Fruit fly (Drosophila melanogaster): ENCODE measurements around the gene CG9593.
A peak's percentile ranks its signal among the peaks of the same experiment; 100 is the strongest.

CG9593 gene

DNA sequence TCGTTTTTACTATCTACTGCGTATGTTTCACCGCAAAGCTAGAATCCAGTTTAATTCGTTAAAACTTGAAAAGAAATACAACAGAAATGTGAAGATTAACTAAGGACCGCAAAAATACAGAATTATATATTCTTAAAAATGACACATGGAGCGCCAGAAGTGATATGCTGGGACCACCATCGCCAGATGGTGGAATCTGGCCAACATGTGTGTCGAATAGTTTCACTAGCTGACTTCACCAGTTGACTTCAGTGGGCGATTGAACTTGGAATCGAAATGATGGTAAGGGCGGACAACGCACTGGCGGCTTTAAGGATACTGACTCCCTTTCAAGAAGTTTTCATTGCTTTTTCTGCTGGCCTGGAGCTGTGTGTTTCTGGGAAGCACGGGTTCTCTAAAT lies at the start of gene CG9593:
Gene CG9593 (plus strand): TSS at position 270 of the 400 bp plus-strand sequence.
- TF ChIP-seq usp (GFP tag; optimal IDR thresholded peaks at IDR 0.05) (no peak), CG8478 (optimal IDR thresholded peaks at IDR 0.05) (no peak), EcR (GFP tag; optimal IDR thresholded peaks at IDR 0.05) (no peak), psq (optimal IDR thresholded peaks at IDR 0.05) (no peak), pan (optimal IDR thresholded peaks at IDR 0.05) (no peak), Dll (optimal IDR thresholded peaks at IDR 0.05) (no peak)

DNA sequence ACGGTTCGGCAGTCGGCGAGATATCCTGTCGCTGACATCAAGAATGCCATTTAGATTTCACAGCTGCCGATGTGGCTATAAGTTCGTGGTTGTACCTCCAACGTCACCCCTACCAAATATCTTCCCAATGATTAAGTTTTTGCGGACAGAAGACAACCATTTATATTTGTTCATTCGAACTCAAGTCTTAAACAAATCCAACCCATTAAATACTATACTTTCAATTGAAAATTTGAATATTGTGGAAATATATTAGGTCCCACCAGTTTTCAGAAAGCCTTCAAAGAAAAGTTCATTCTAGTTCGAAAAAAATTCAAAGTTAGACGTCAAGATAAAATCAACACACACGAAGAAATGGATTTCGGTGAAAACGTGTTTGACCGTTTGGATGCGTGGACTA lies 39.3 kb upstream of the CG9593 start, which contains the start of gene CG12784:
Gene CG12784 (plus strand): TSS at position 301 of the 400 bp plus-strand sequence.
- TF ChIP-seq pan (optimal IDR thresholded peaks at IDR 0.05) = no peak
- no peak for TF ChIP-seq EcR (GFP tag; optimal IDR thresholded peaks at IDR 0.05)
- TF ChIP-seq Dll (optimal IDR thresholded peaks at IDR 0.05) = no peak
- TF ChIP-seq CG8478 (optimal IDR thresholded peaks at IDR 0.05) = no peak
- no peak for TF ChIP-seq psq (optimal IDR thresholded peaks at IDR 0.05)
- TF ChIP-seq usp (GFP tag; optimal IDR thresholded peaks at IDR 0.05) = no peak

DNA sequence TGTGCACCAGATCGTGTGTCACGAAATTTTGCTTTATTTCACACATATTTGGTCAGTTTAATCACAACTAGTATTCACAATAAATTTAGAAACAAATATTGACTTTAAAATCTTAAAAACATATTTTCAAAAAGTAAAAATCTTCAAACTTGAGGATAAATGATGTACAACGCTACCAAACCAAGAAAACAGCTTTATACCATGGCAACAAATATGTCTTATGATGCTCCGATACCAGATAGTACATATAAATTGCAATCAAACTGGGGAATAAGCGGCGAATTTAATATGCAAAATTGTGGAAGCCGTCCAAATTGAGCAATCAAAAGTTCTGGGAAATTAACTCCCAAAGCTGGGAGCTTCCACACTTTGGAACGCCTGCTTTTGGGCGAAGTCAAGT lies 34.7 kb upstream of the CG9593 start, which contains the start of gene CG5623:
Gene CG5623 (minus strand): TSS at position 101 of the 400 bp plus-strand sequence.
- TF ChIP-seq Dll (optimal IDR thresholded peaks at IDR 0.05) (no peak), usp (GFP tag; optimal IDR thresholded peaks at IDR 0.05) (no peak), EcR (GFP tag; optimal IDR thresholded peaks at IDR 0.05) (no peak), psq (optimal IDR thresholded peaks at IDR 0.05) (no peak), CG8478 (optimal IDR thresholded peaks at IDR 0.05) (no peak), pan (optimal IDR thresholded peaks at IDR 0.05) (no peak)

DNA sequence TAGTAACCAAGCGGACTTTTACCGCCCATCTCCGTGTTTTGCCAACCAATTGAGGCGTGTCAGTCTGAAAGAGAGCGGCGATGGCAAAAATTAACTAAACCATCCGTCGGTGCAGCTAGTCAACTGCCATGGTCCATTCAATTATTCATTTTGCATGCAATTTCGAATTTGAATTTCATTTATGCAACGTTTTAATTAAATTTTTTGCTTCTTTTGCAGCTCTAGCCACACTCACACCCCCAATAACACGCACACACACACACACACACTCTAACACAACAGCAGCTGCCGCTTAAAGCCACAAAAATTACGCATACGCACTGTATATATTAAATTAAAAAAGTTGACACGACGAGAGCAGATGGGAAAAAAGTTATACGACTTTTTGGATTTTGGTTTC lies 33.2 kb upstream of the CG9593 start:
- TF ChIP-seq Dll (optimal IDR thresholded peaks at IDR 0.05) = no peak
- no peak for TF ChIP-seq EcR (GFP tag; optimal IDR thresholded peaks at IDR 0.05)
- no peak for TF ChIP-seq CG8478 (optimal IDR thresholded peaks at IDR 0.05)
- no peak for TF ChIP-seq pan (optimal IDR thresholded peaks at IDR 0.05)
- no peak for TF ChIP-seq psq (optimal IDR thresholded peaks at IDR 0.05)
- no peak for TF ChIP-seq usp (GFP tag; optimal IDR thresholded peaks at IDR 0.05)

DNA sequence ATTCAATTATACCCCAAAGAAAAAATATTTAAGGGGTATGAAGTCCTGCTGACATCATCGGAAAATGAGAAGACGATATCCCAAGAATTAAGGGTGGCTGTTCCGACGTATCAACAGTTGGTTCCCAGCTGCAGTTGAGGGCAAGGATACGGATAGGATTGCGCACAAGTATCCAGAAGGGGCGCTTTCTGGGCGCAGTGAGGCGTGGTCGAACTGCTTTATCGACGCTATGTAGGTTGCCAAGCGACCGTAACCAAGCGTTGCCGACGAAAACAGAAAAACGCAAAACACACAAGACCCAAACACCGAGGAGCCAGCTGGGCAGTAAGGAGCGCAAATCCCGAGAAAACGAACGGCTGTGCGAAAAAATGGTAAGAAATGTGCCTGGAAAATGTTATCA lies 27.9 kb upstream of the CG9593 start, which contains the start of gene Ttc26:
Gene Ttc26 (plus strand): TSS at position 289 of the 400 bp plus-strand sequence.
- TF ChIP-seq usp (GFP tag; optimal IDR thresholded peaks at IDR 0.05) = no peak
- TF ChIP-seq pan (optimal IDR thresholded peaks at IDR 0.05) = no peak
- no peak for TF ChIP-seq Dll (optimal IDR thresholded peaks at IDR 0.05)
- TF ChIP-seq CG8478 (optimal IDR thresholded peaks at IDR 0.05) = no peak
- TF ChIP-seq psq (optimal IDR thresholded peaks at IDR 0.05) = no peak

DNA sequence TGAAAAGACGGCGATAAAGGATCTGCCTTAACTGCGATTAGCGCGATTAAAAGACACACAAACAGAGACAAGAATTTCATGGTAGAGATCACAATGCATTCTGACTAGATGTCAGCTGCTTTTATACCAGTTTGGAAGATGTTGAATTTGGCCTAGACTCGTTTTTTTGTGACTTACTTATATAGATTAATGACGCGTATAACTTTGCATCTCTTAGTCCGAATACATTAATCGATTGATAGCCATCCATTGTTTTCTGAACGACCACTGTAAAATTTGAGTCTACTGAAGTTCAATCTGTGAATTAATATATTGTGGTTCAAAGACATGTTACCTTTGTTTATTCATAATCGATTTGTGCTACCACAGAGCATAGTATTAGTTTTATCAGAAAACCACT lies 26.8 kb upstream of the CG9593 start, which contains the start of gene CG45207:
Gene CG45207 (minus strand): TSS at position 101 of the 400 bp plus-strand sequence.
- no peak for TF ChIP-seq pan (optimal IDR thresholded peaks at IDR 0.05)

DNA sequence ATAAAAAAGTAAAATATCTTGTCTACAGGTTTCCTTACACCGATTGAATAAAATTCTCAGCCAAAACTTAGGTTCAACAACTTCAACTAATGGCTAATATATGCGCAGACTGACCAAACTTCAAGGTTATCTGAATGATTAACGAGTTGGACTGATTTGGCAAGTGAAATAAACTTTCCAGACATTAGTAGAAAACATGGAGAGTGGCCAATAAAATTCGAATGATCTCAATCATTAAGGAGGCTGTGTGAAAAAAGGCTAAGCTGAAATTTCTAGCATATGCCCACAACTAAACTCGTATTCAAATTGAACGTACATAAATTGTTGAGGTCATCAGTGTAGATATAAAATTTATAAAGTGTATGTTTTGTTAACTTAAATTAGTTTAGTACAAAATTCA lies 22.6 kb upstream of the CG9593 start, which contains the start of gene CG5614:
Gene CG5614 (plus strand): TSS at position 301 of the 400 bp plus-strand sequence.
- no peak for TF ChIP-seq EcR (GFP tag; optimal IDR thresholded peaks at IDR 0.05)
- TF ChIP-seq CG8478 (optimal IDR thresholded peaks at IDR 0.05) = no peak
- TF ChIP-seq pan (optimal IDR thresholded peaks at IDR 0.05) = no peak
- no peak for TF ChIP-seq usp (GFP tag; optimal IDR thresholded peaks at IDR 0.05)
- TF ChIP-seq psq (optimal IDR thresholded peaks at IDR 0.05) = no peak
- TF ChIP-seq Dll (optimal IDR thresholded peaks at IDR 0.05) = no peak

DNA sequence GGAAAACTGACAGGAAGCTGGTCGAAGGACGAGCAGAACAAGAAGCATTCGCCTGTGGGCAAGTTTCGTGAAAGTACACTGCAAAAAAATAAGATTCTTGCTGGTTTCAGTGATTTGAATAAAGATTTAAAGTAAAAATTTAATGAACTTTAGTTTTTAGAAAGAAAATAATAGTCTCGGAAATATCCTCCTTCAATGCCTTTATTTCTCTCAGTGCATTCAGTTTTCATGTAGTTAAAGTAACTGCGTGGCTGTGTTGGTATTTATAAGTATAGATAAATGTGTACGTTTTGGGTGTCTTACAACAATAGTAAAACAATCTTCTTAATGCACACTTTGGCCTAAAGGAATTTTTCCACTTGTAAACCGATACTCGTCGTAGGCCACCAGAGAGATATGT lies 17.8 kb upstream of the CG9593 start:
- no peak for TF ChIP-seq CG8478 (optimal IDR thresholded peaks at IDR 0.05)
- TF ChIP-seq psq (optimal IDR thresholded peaks at IDR 0.05) = no peak
- no peak for TF ChIP-seq EcR (GFP tag; optimal IDR thresholded peaks at IDR 0.05)
- no peak for TF ChIP-seq Dll (optimal IDR thresholded peaks at IDR 0.05)
- TF ChIP-seq pan (optimal IDR thresholded peaks at IDR 0.05) = no peak
- no peak for TF ChIP-seq usp (GFP tag; optimal IDR thresholded peaks at IDR 0.05)

DNA sequence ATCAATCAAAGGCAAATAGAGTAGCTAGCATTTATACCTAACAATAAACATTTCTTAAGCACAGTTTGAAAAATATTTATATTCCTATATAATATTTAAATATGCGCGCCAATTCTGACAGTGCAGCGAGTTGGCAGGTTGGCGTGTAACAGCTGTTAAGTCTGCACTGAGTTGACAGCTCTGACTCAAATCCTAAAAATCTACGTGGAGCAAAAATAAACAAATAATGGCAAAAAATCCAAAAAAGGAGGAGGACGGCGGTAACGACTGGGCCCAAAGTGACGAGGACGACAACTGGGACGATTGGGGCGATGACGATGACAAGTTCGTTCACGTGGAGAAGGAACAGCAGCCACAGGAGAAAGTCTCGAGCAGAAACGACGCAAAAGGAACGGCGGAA lies 15.5 kb upstream of the CG9593 start, which contains the start of gene CG9590:
Gene CG9590 (plus strand): TSS at position 166 of the 400 bp plus-strand sequence.
- no peak for TF ChIP-seq Dll (optimal IDR thresholded peaks at IDR 0.05)
- no peak for TF ChIP-seq psq (optimal IDR thresholded peaks at IDR 0.05)
- TF ChIP-seq EcR (GFP tag; optimal IDR thresholded peaks at IDR 0.05) = no peak
- TF ChIP-seq usp (GFP tag; optimal IDR thresholded peaks at IDR 0.05) = no peak
- no peak for TF ChIP-seq pan (optimal IDR thresholded peaks at IDR 0.05)
- no peak for TF ChIP-seq CG8478 (optimal IDR thresholded peaks at IDR 0.05)

DNA sequence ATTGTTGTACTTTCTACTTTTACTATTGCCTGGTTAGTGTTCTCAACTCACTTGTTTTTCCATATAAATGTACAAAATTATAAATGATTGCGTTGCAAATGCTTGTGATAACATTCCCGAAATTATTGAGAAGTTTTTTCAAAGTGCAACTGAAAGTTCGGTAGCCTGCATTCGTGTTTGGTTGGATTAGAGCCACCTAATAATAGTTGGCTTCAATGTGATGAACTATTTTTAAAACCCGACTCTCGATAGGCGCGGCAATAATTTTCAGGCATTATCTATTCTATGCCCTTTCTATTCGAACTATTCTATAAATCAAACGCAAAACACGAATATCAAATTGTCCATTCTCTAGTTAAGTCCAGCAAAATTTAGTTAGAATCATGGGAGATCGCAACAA lies 13.9 kb upstream of the CG9593 start, which contains the start of gene Uros2:
Gene Uros2 (plus strand): TSS at position 301 of the 400 bp plus-strand sequence.
- no peak for TF ChIP-seq Dll (optimal IDR thresholded peaks at IDR 0.05)
- no peak for TF ChIP-seq usp (GFP tag; optimal IDR thresholded peaks at IDR 0.05)
- TF ChIP-seq EcR (GFP tag; optimal IDR thresholded peaks at IDR 0.05) = no peak
- TF ChIP-seq psq (optimal IDR thresholded peaks at IDR 0.05) = no peak
- no peak for TF ChIP-seq CG8478 (optimal IDR thresholded peaks at IDR 0.05)
- TF ChIP-seq pan (optimal IDR thresholded peaks at IDR 0.05) = no peak

DNA sequence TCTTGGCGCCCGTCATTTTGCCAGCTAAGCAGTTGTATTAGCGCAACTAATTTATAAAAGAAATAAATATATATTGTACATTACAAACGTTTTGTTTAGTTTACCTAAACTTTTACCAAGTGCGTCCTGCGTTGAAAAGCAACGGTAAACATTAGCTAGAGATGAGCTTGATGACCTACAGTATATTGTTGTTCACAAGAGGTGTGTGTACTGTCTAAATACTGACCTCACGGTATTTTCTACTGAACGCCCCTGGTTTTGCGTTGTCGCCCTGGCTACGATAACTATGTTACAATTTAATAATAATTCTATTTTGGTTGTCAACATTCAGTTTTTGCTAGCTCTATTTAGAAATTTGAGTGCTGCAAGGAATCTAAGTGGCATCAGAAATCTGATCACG lies 9.6 kb upstream of the CG9593 start, which contains the start of gene Acyp2:
Gene Acyp2 (plus strand): TSS at position 262 of the 400 bp plus-strand sequence.
- TF ChIP-seq EcR (GFP tag; optimal IDR thresholded peaks at IDR 0.05) (no peak), usp (GFP tag; optimal IDR thresholded peaks at IDR 0.05) (no peak), Dll (optimal IDR thresholded peaks at IDR 0.05) (no peak), pan (optimal IDR thresholded peaks at IDR 0.05) (no peak), CG8478 (optimal IDR thresholded peaks at IDR 0.05) (no peak), psq (optimal IDR thresholded peaks at IDR 0.05) (no peak)

DNA sequence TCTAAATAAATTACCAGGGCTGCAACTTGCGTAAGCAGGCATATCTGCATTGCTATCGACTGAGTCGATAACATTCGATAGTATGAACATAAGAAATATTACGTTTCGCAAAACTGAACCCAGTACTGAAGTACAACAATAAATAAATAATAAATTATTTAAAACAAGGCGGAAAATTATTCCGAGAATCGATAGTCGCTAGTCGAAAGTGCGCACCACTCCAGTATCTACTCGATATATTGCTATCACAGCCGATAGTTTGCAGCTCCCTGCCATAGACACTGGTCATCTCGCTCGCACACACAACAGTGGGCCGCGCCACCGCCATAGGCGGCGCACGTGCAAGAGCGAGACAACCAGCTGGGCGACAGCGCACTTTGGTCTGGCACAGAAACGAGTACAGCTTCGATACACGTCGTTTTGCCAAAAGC lies 8.7 kb upstream of the CG9593 start, which contains the start of gene nsl1:
Gene nsl1 (plus strand): TSS at position 411 of the 431 bp plus-strand sequence.
- TF ChIP-seq pan (optimal IDR thresholded peaks at IDR 0.05) (no peak), CG8478 (optimal IDR thresholded peaks at IDR 0.05) (peak; percentile 75)

DNA sequence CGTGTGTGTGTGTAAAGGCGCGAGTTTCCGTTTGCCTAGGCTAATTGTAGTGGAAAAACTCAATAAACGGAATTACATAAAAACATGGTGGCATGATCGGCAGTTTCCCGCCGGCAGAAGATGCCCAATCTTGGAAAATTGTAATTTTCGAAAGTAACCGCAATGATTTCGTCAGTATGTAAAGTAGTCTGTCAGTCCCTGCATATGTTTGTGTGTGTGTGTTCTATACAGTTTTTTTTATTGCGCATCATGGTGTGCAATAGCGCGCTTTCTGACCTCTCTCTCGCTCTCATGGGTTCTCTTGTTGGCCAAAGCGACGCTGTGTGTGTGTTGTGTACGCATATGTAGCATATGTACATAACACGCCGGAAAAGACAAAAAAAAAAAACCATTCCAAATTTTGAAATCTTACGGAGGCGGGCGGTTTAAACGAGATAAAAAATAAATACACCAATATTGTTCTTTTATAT lies 7.8 kb upstream of the CG9593 start:
- TF ChIP-seq Dll (optimal IDR thresholded peaks at IDR 0.05) (no peak), pan (optimal IDR thresholded peaks at IDR 0.05) (no peak), usp (GFP tag; optimal IDR thresholded peaks at IDR 0.05) (no peak), EcR (GFP tag; optimal IDR thresholded peaks at IDR 0.05) (no peak), psq (optimal IDR thresholded peaks at IDR 0.05) (no peak), CG8478 (optimal IDR thresholded peaks at IDR 0.05) (peak; percentile 91)
